Worm (Caenorhabditis elegans) whole organism, L2 larva: ENCODE results near the gene cylc-1.

Experiments used
- alr-1 ChIP-seq: fragments of 150-350 bp; optimal IDR thresholded peaks from 2 replicates; lab custom pipeline; 2014; ENCODE audit warnings: missing biosample characterization, missing genetic modification characterization
- blmp-1 ChIP-seq: sonication (generic microtip); optimal IDR thresholded peaks from 2 replicates; lab custom pipeline; 2017; ENCODE audit warnings: missing genetic modification characterization, mild to moderate bottlenecking, missing compliant biosample characterization, antibody characterized with exemption, moderate library complexity; ENCODE audit not compliant: insufficient read depth
- ceh-16 ChIP-seq: fragments of 150-350 bp; optimal IDR thresholded peaks from 2 replicates; lab custom pipeline; 2014; ENCODE audit warnings: missing biosample characterization, missing genetic modification characterization
- elt-1 ChIP-seq: fragments of 150-350 bp; optimal IDR thresholded peaks from 2 replicates; lab custom pipeline; 2014; ENCODE audit warnings: missing biosample characterization, missing genetic modification characterization
- fos-1 ChIP-seq: fragments of 150-350 bp; optimal IDR thresholded peaks from 2 replicates; lab custom pipeline; 2014; ENCODE audit warnings: missing biosample characterization, missing genetic modification characterization
- lsy-2 ChIP-seq, 2 experiments: fragments of 150-350 bp in 1 of 2; sonication (generic microtip) in 1 of 2; optimal IDR thresholded peaks; 2 replicates each; lab custom pipeline; 2014 to 2017; ENCODE audit warnings: missing biosample characterization in 2 of 2, missing genetic modification characterization in 2 of 2
- nhr-12 ChIP-seq: fragments of 150-350 bp; optimal IDR thresholded peaks from 2 replicates; lab custom pipeline; 2014; ENCODE audit warnings: missing biosample characterization, missing genetic modification characterization
- nhr-129 ChIP-seq: fragments of 150-350 bp; optimal IDR thresholded peaks from 2 replicates; lab custom pipeline; 2014; ENCODE audit warnings: missing biosample characterization, missing genetic modification characterization
- nhr-23 ChIP-seq: fragments of 150-350 bp; optimal IDR thresholded peaks from 2 replicates; lab custom pipeline; 2014; ENCODE audit warnings: missing biosample characterization, missing genetic modification reagents, missing genetic modification characterization
- nhr-77 ChIP-seq: fragments of 150-350 bp; optimal IDR thresholded peaks from 2 replicates; lab custom pipeline; 2014; ENCODE audit warnings: missing biosample characterization, missing genetic modification characterization

- TF ChIP-seq nhr-77 (no peak), nhr-129 (tag; lab: Kevin White, UChicago) (no peak), blmp-1 (no peak), alr-1 (no peak), lsy-2 (tag; optimal IDR thresholded peaks at IDR 0.05; lab: Kevin White, UChicago) (no peak), elt-1 (tag; lab: Kevin White, UChicago) (no peak), fos-1 (tag; lab: Kevin White, UChicago) (no peak), nhr-12 (tag; lab: Kevin White, UChicago) (no peak), ceh-16 (tag; lab: Kevin White, UChicago) (no peak), nhr-23 (tag; lab: Kevin White, UChicago) (no peak)
Observed at ce11 chrIV:5274123-5274581, 48.6 kb upstream of the cylc-1 start, which contains the start of gene slfl-4.
